Worm (Caenorhabditis elegans) whole organism, mixed stage, embryonic: ENCODE results near the gene Y71H2AM.3.

Source experiments
- M03D4.4 ChIP-seq: sonication (generic microtip); optimal IDR thresholded peaks from 2 replicates; lab custom pipeline; 2017; ENCODE audit warnings: mild to moderate bottlenecking, missing genetic modification characterization, missing compliant biosample characterization
- bed-3 ChIP-seq: fragments of 200-800 bp; sonication (Bioruptor generic); optimal IDR thresholded peaks from 3 replicates; lab custom pipeline; 2018; ENCODE audit warnings: mild to moderate bottlenecking, missing genetic modification characterization, moderate library complexity, missing compliant biosample characterization
- blmp-1 ChIP-seq: fragments of 150-350 bp; optimal IDR thresholded peaks from 2 replicates; lab custom pipeline; 2014; ENCODE audit warnings: missing biosample characterization, missing genetic modification characterization
- ceh-39 ChIP-seq: fragments of 150-350 bp; optimal IDR thresholded peaks from 2 replicates; lab custom pipeline; 2014; ENCODE audit warnings: missing biosample characterization, missing genetic modification characterization
- ceh-43 ChIP-seq: fragments of 200-800 bp; sonication (Bioruptor generic); optimal IDR thresholded peaks from 2 replicates; lab custom pipeline; 2018; ENCODE audit warnings: mild to moderate bottlenecking, missing genetic modification characterization, moderate library complexity, missing compliant biosample characterization
- ceh-83 ChIP-seq: fragments of 200-800 bp; sonication (Bioruptor generic); optimal IDR thresholded peaks from 2 replicates; lab custom pipeline; 2018; ENCODE audit warnings: mild to moderate bottlenecking, missing genetic modification characterization, missing compliant biosample characterization
- ces-1 ChIP-seq: fragments of 150-350 bp; optimal IDR thresholded peaks from 2 replicates; lab custom pipeline; 2014; ENCODE audit warnings: missing biosample characterization, missing genetic modification reagents, missing genetic modification characterization
- cnd-1 ChIP-seq: fragments of 200-800 bp; sonication (Bioruptor generic); optimal IDR thresholded peaks from 2 replicates; lab custom pipeline; 2018; ENCODE audit warnings: mild to moderate bottlenecking, missing genetic modification characterization, missing compliant biosample characterization
- drap-1 ChIP-seq: fragments of 200-800 bp; sonication (Bioruptor generic); optimal IDR thresholded peaks from 3 replicates; lab custom pipeline; 2018; ENCODE audit warnings: mild to moderate bottlenecking, missing genetic modification characterization, missing compliant biosample characterization
- elt-1 ChIP-seq: sonication (generic microtip); optimal IDR thresholded peaks from 2 replicates; lab custom pipeline; 2017; ENCODE audit warnings: missing genetic modification characterization, mild to moderate bottlenecking, missing compliant biosample characterization, antibody characterized with exemption, moderate library complexity, borderline replicate concordance; ENCODE audit not compliant: insufficient read depth
- flh-1 ChIP-seq: fragments of 200-800 bp; sonication (Bioruptor generic); optimal IDR thresholded peaks from 2 replicates; lab custom pipeline; 2018; ENCODE audit warnings: mild to moderate bottlenecking, missing genetic modification characterization, moderate library complexity, missing compliant biosample characterization
- ham-2 ChIP-seq: fragments of 200-800 bp; sonication (Bioruptor generic); optimal IDR thresholded peaks from 2 replicates; lab custom pipeline; 2018; ENCODE audit warnings: mild to moderate bottlenecking, missing genetic modification characterization, missing compliant biosample characterization
- hlh-1 ChIP-seq: fragments of 150-350 bp; optimal IDR thresholded peaks from 2 replicates; lab custom pipeline; 2014; ENCODE audit warnings: missing biosample characterization, missing genetic modification reagents, missing genetic modification characterization
- lin-13 ChIP-seq: fragments of 150-350 bp; optimal IDR thresholded peaks from 2 replicates; lab custom pipeline; 2014; ENCODE audit warnings: missing biosample characterization, missing genetic modification characterization
- lsy-2 ChIP-seq: fragments of 150-350 bp; optimal IDR thresholded peaks from 2 replicates; lab custom pipeline; 2014; ENCODE audit warnings: missing biosample characterization, missing genetic modification characterization
- mab-5 ChIP-seq: fragments of 150-350 bp; optimal IDR thresholded peaks from 2 replicates; lab custom pipeline; 2014; ENCODE audit warnings: missing biosample characterization, missing genetic modification characterization
- mep-1 ChIP-seq: fragments of 150-350 bp; optimal IDR thresholded peaks from 2 replicates; lab custom pipeline; 2017; ENCODE audit warnings: missing biosample characterization, missing genetic modification reagents, missing genetic modification characterization, inconsistent platforms
- mls-2 ChIP-seq: sonication (generic microtip); optimal IDR thresholded peaks from 2 replicates; lab custom pipeline; 2016; ENCODE audit warnings: mild to moderate bottlenecking, missing genetic modification characterization, moderate library complexity, missing compliant biosample characterization
- nhr-12 ChIP-seq: fragments of 150-350 bp; optimal IDR thresholded peaks from 2 replicates; lab custom pipeline; 2014; ENCODE audit warnings: missing biosample characterization, missing genetic modification characterization
- nhr-2 ChIP-seq: fragments of 150-350 bp; optimal IDR thresholded peaks from 2 replicates; lab custom pipeline; 2014; ENCODE audit warnings: missing biosample characterization, missing genetic modification characterization
- nhr-237 ChIP-seq: fragments of 150-350 bp; optimal IDR thresholded peaks from 2 replicates; lab custom pipeline; 2014; ENCODE audit warnings: missing biosample characterization, missing genetic modification characterization
- nhr-28 ChIP-seq: fragments of 150-350 bp; optimal IDR thresholded peaks from 2 replicates; lab custom pipeline; 2014; ENCODE audit warnings: missing biosample characterization, missing genetic modification characterization
- nhr-76 ChIP-seq: sonication (generic microtip); optimal IDR thresholded peaks from 2 replicates; lab custom pipeline; 2017; ENCODE audit warnings: missing biosample characterization, missing genetic modification characterization
- pha-4 ChIP-seq: fragments of 150-350 bp; optimal IDR thresholded peaks from 2 replicates; lab custom pipeline; 2018; ENCODE audit warnings: missing biosample characterization, missing genetic modification reagents, missing genetic modification characterization
- sem-2 ChIP-seq: fragments of 200-800 bp; sonication (Bioruptor generic); optimal IDR thresholded peaks from 2 replicates; lab custom pipeline; 2018; ENCODE audit warnings: mild to moderate bottlenecking, missing genetic modification characterization, missing compliant biosample characterization
- snpc-4 ChIP-seq: fragments of 150-350 bp; optimal IDR thresholded peaks from 2 replicates; lab custom pipeline; 2014; ENCODE audit warnings: missing biosample characterization, missing genetic modification characterization
- sptf-1 ChIP-seq: sonication (generic microtip); optimal IDR thresholded peaks from 2 replicates; lab custom pipeline; 2017; ENCODE audit warnings: mild to moderate bottlenecking, missing genetic modification characterization, moderate library complexity, missing compliant biosample characterization
- tbx-8 ChIP-seq: fragments of 200-800 bp; sonication (Bioruptor generic); optimal IDR thresholded peaks from 2 replicates; lab custom pipeline; 2018; ENCODE audit warnings: mild to moderate bottlenecking, missing genetic modification characterization, moderate library complexity, missing compliant biosample characterization
- unc-39 ChIP-seq: fragments of 150-350 bp; optimal IDR thresholded peaks from 2 replicates; lab custom pipeline; 2014; ENCODE audit warnings: missing biosample characterization, missing genetic modification characterization
- unc-62 ChIP-seq: fragments of 150-350 bp; optimal IDR thresholded peaks from 2 replicates; lab custom pipeline; 2014; ENCODE audit warnings: missing biosample characterization, missing genetic modification reagents, missing genetic modification characterization
- zip-8 ChIP-seq: fragments of 150-350 bp; optimal IDR thresholded peaks from 2 replicates; lab custom pipeline; 2014; ENCODE audit warnings: missing biosample characterization, missing genetic modification characterization
- ztf-11 ChIP-seq: fragments of 150-350 bp; optimal IDR thresholded peaks from 2 replicates; lab custom pipeline; 2014; ENCODE audit warnings: missing biosample characterization, missing genetic modification characterization

The Y71H2AM.3 gene

ce11 chrIII:2805084-2805483 is at the start of gene Y71H2AM.3:
Gene Y71H2AM.3, plus strand, starts transcription at chrIII:2805430.
- TF ChIP-seq elt-1 (tag; lab: Kevin White, UChicago), result no peak
- TF ChIP-seq sptf-1 (tag; lab: Kevin White, UChicago), result no peak
- TF ChIP-seq ztf-11 (tag; lab: Kevin White, UChicago), result no peak
- TF ChIP-seq tbx-8, result no peak
- TF ChIP-seq lsy-2, result peak; percentile 1
- TF ChIP-seq bed-3 (GFP tag; lab: Kevin White, UChicago), result no peak
- peak; percentile 66 for TF ChIP-seq ces-1 (GFP tag; lab: Kevin White, UChicago)
- TF ChIP-seq nhr-237 (tag; lab: Kevin White, UChicago), result peak; percentile 35
- TF ChIP-seq M03D4.4 (tag; lab: Kevin White, UChicago), result no peak
- no peak for TF ChIP-seq flh-1 (GFP tag; lab: Kevin White, UChicago)
- no peak for TF ChIP-seq nhr-12 (tag; lab: Kevin White, UChicago)

ce11 chrIII:2756260-2756659 is 49.0 kb upstream of the Y71H2AM.3 start, which contains the start of gene gldi-9:
Gene gldi-9, minus strand, starts transcription at chrIII:2756360.
- TF ChIP-seq snpc-4 (tag; lab: Kevin White, UChicago) (no peak), sptf-1 (tag; lab: Kevin White, UChicago) (no peak), pha-4 (tag; lab: Kevin White, UChicago) (no peak), nhr-237 (tag; lab: Kevin White, UChicago) (no peak), bed-3 (GFP tag; lab: Kevin White, UChicago) (no peak), ces-1 (GFP tag; lab: Kevin White, UChicago) (no peak), unc-39 (tag; lab: Kevin White, UChicago) (no peak)

- TF ChIP-seq ham-2 (GFP tag; lab: Kevin White, UChicago), result peak; percentile 9
- TF ChIP-seq mep-1 (tag; lab: Kevin White, UChicago), result no peak
These were observed 47.8 kb upstream of the Y71H2AM.3 start for ce11 chrIII:2757478-2757877.

- TF ChIP-seq snpc-4 (tag; lab: Kevin White, UChicago) (no peak), M03D4.4 (tag; lab: Kevin White, UChicago) (no peak), mab-5 (tag; lab: Kevin White, UChicago) (no peak), elt-1 (tag; lab: Kevin White, UChicago) (no peak), nhr-76 (tag; lab: Kevin White, UChicago) (no peak), ceh-39 (no peak), nhr-28 (tag; lab: Kevin White, UChicago) (no peak), ceh-83 (GFP tag; lab: Kevin White, UChicago) (no peak), nhr-12 (tag; lab: Kevin White, UChicago) (no peak), lin-13 (tag; lab: Kevin White, UChicago) (no peak), ham-2 (GFP tag; lab: Kevin White, UChicago) (no peak), cnd-1 (no peak)
These were observed 47.1 kb upstream of the Y71H2AM.3 start for ce11 chrIII:2758092-2758491.

ce11 chrIII:2759308-2759707 is 45.9 kb upstream of the Y71H2AM.3 start:
- no peak for TF ChIP-seq tbx-8
- no peak for TF ChIP-seq hlh-1 (tag; lab: Kevin White, UChicago)
- TF ChIP-seq, all 35 proteins: peak for 0

ce11 chrIII:2760726-2761125 is 44.5 kb upstream of the Y71H2AM.3 start, which contains the start of gene pho-9:
Gene pho-9, minus strand, starts transcription at chrIII:2760816.
- TF ChIP-seq unc-62 (no peak), ceh-43 (GFP tag; lab: Kevin White, UChicago) (no peak), pha-4 (tag; lab: Kevin White, UChicago) (no peak), unc-39 (tag; lab: Kevin White, UChicago) (no peak)
- TF ChIP-seq, all 35 proteins: peak for 0

- TF ChIP-seq ceh-43 (GFP tag; lab: Kevin White, UChicago) (peak; percentile 95), nhr-76 (tag; lab: Kevin White, UChicago) (peak; percentile 56), elt-1 (tag; lab: Kevin White, UChicago) (peak; percentile 22), nhr-237 (tag; lab: Kevin White, UChicago) (peak; percentile 94), ceh-83 (GFP tag; lab: Kevin White, UChicago) (peak; percentile 88), ztf-11 (tag; lab: Kevin White, UChicago) (peak; percentile 88), mls-2 (tag; lab: Kevin White, UChicago) (peak; percentile 93), zip-8 (tag; lab: Kevin White, UChicago) (no peak), bed-3 (GFP tag; lab: Kevin White, UChicago) (peak; percentile 68), snpc-4 (tag; lab: Kevin White, UChicago) (no peak), cnd-1 (peak; percentile 59), blmp-1 (peak; percentile 9), tbx-8 (peak; percentile 79), nhr-2 (tag; lab: Kevin White, UChicago) (peak; percentile 36), hlh-1 (tag; lab: Kevin White, UChicago) (peak; percentile 78), flh-1 (GFP tag; lab: Kevin White, UChicago) (peak; percentile 61), sem-2 (peak; percentile 58), nhr-12 (tag; lab: Kevin White, UChicago) (peak; percentile 60), ceh-39 (peak; percentile 90), unc-39 (tag; lab: Kevin White, UChicago) (peak; percentile 64), lsy-2 (peak; percentile 84), sptf-1 (tag; lab: Kevin White, UChicago) (peak; percentile 92), mab-5 (tag; lab: Kevin White, UChicago) (peak; percentile 80), nhr-28 (tag; lab: Kevin White, UChicago) (peak; percentile 39), drap-1 (peak; percentile 76), pha-4 (tag; lab: Kevin White, UChicago) (peak; percentile 79), ham-2 (GFP tag; lab: Kevin White, UChicago) (peak; percentile 63), lin-13 (tag; lab: Kevin White, UChicago) (peak; percentile 90), mep-1 (tag; lab: Kevin White, UChicago) (peak; percentile 93), unc-62 (peak; percentile 46)
These were observed 36.6 kb upstream of the Y71H2AM.3 start, which contains the start of gene swsn-3 for ce11 chrIII:2768635-2769034. Gene swsn-3, minus strand, starts transcription at chrIII:2768679.
